Worm (Caenorhabditis elegans) whole organism, early embryonic: Measurements from ENCODE around the gene stn-2.

ENCODE experiments used
- B0310.2 ChIP-seq: sonication (generic microtip); optimal IDR thresholded peaks from 2 replicates; lab custom pipeline; 2016; ENCODE audit warnings: mild to moderate bottlenecking, missing genetic modification characterization, missing compliant biosample characterization
- F13C5.2 ChIP-seq: sonication (generic microtip); optimal IDR thresholded peaks from 2 replicates; lab custom pipeline; 2017; ENCODE audit warnings: mild to moderate bottlenecking, missing genetic modification characterization, inconsistent platforms, missing compliant biosample characterization
- aly-1 ChIP-seq: sonication (generic microtip); optimal IDR thresholded peaks from 2 replicates; lab custom pipeline; 2016; ENCODE audit warnings: missing genetic modification characterization, missing compliant biosample characterization
- ama-1 ChIP-seq: fragments of 150-350 bp; optimal IDR thresholded peaks from 2 replicates; lab custom pipeline; 2014
- ceh-13 ChIP-seq: fragments of 200-800 bp; sonication (Bioruptor generic); optimal IDR thresholded peaks from 2 replicates; lab custom pipeline; 2018; ENCODE audit warnings: mild to moderate bottlenecking, missing genetic modification characterization, missing compliant biosample characterization
- ceh-36 ChIP-seq: sonication (generic microtip); optimal IDR thresholded peaks from 2 replicates; lab custom pipeline; 2016; ENCODE audit warnings: missing genetic modification characterization, inconsistent platforms, missing compliant biosample characterization
- ets-7 ChIP-seq: sonication (generic microtip); optimal IDR thresholded peaks from 2 replicates; lab custom pipeline; 2016; ENCODE audit warnings: missing genotype, missing genetic modification characterization, missing compliant biosample characterization
- flt-1 ChIP-seq: fragments of 200-800 bp; sonication (Bioruptor generic); IDR thresholded peaks from 2 replicates; pipeline ENCODE4 v1.3.6; 2022; ENCODE audit warnings: missing genetic modification characterization, missing compliant biosample characterization
- hmbx-1 ChIP-seq: sonication (generic microtip); optimal IDR thresholded peaks from 2 replicates; lab custom pipeline; 2016; ENCODE audit warnings: mild to moderate bottlenecking, missing genetic modification characterization, missing compliant biosample characterization
- hmg-4 ChIP-seq: fragments of 200-800 bp; sonication (Bioruptor generic); optimal IDR thresholded peaks from 2 replicates; lab custom pipeline; 2018; ENCODE audit warnings: mild to moderate bottlenecking, missing genetic modification characterization, missing compliant biosample characterization
- hnd-1 ChIP-seq: sonication (generic microtip); optimal IDR thresholded peaks from 2 replicates; lab custom pipeline; 2016; ENCODE audit warnings: missing genetic modification characterization, missing compliant biosample characterization
- pes-1 ChIP-seq: fragments of 200-800 bp; sonication (Bioruptor generic); IDR thresholded peaks from 2 replicates; pipeline ENCODE4 v1.3.6; 2022; ENCODE audit warnings: missing genetic modification reagents, missing genetic modification characterization, missing compliant biosample characterization
- scrt-1 ChIP-seq: fragments of 200-800 bp; sonication (Bioruptor generic); IDR thresholded peaks from 2 replicates; pipeline ENCODE4 v1.3.6; 2022; ENCODE audit warnings: missing genetic modification characterization, missing compliant biosample characterization
- sea-1 ChIP-seq: fragments of 200-800 bp; sonication (Bioruptor generic); conservative IDR thresholded peaks from 2 replicates; pipeline ENCODE4 v1.3.6; 2022; ENCODE audit warnings: missing genetic modification characterization, missing compliant biosample characterization
- tbx-11 ChIP-seq: fragments of 200-800 bp; sonication (Bioruptor generic); IDR thresholded peaks from 2 replicates; pipeline ENCODE4 v1.3.6; 2022; ENCODE audit warnings: missing genetic modification characterization, missing compliant biosample characterization
- tbx-37 ChIP-seq: fragments of 200-800 bp; sonication (Bioruptor generic); conservative IDR thresholded peaks from 2 replicates; pipeline ENCODE4 v1.3.6; 2022; ENCODE audit warnings: missing genetic modification reagents, missing genetic modification characterization, missing compliant biosample characterization
- tra-4 ChIP-seq: sonication (generic microtip); optimal IDR thresholded peaks from 2 replicates; lab custom pipeline; 2017; ENCODE audit warnings: missing genetic modification characterization, missing compliant biosample characterization

Gene stn-2

DNA sequence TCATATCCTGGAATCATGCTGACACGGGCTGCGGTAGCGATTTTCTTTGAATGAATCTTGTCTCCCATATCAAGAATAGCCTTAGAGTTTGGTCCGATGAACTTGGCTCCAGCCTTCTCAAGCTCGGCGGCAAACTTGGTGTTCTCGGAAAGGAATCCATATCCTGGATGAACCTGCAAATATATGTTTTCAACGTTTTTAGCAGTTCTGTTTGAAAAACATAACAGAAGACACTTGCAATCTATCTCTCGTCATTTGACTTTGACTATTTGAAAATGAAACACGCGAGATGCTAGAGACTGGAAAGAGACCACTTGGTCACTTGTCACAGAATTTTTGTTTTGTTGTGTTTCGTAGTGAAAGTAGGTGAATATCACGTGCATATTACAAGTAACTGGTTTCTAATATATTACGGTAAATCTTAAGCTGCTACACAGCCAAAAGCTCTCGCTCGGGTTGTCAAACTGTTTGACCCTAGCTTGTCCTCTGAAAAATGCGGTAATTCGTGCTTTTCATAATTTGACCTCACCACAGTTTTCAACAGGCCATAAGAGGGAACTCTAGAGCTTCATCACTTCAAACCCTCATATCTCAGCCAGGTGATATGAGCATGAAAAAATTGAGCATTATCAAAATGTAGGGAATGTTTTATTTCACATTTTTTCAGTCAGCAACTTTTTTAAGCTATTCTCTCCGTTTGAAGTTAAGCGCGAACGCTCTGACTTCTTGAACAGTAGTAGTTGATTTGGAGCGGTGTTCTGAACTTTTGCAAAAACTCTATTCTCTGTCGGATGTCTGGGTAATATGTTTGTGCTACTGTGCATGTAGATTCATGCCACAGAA, 20.6 kb downstream of the stn-2 start:
- TF ChIP-seq hnd-1 (tag; lab: Kevin White, UChicago) (no peak), tbx-37 (no peak), tbx-11 (no peak), tra-4 (tag; lab: Kevin White, UChicago) (no peak), ets-7 (tag; lab: Kevin White, UChicago) (no peak), ama-1 (lab: Kevin White, UChicago) (no peak), flt-1 (GFP tag; lab: Robert Waterston, UW) (no peak), scrt-1 (GFP tag; lab: Robert Waterston, UW) (no peak), hmg-4 (GFP tag; lab: Kevin White, UChicago) (no peak), pes-1 (GFP tag; lab: Robert Waterston, UW) (no peak), sea-1 (no peak), B0310.2 (no peak), ceh-36 (tag; lab: Kevin White, UChicago) (no peak), ceh-13 (GFP tag; lab: Kevin White, UChicago) (no peak)

DNA sequence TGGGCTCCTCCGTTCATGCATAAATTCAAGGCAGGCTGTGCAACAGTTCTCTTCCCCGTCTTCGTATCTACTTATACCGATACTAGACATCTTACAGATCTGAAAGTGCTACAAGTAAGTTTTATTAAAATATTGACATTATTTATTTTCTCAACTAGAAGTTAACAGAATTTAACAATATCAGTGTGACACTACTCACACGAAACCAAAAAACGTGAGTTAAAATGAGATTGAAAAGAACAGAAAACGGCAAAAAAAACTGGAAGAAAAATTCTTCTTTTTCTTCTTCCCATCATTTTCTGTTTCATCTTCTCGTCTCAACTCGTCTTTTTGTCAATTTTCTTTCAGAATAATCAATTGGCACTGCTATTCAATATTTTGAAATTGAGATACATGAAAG, 23.5 kb downstream of the stn-2 start, which contains the start of gene F27D9.12:
F27D9.12 (minus strand) TSS at position 101 of the 400 bp plus-strand sequence.
- TF ChIP-seq ama-1 (lab: Kevin White, UChicago), result no peak
- TF ChIP-seq aly-1 (tag; lab: Kevin White, UChicago), result no peak
- TF ChIP-seq ceh-36 (tag; lab: Kevin White, UChicago), result no peak
- no peak for TF ChIP-seq pes-1 (GFP tag; lab: Robert Waterston, UW)
- TF ChIP-seq tbx-37, result no peak
- no peak for TF ChIP-seq hmbx-1
- TF ChIP-seq tbx-11, result no peak
- no peak for TF ChIP-seq sea-1
- no peak for TF ChIP-seq ets-7 (tag; lab: Kevin White, UChicago)
- TF ChIP-seq ceh-13 (GFP tag; lab: Kevin White, UChicago), result no peak
- TF ChIP-seq hnd-1 (tag; lab: Kevin White, UChicago), result no peak
- TF ChIP-seq flt-1 (GFP tag; lab: Robert Waterston, UW), result no peak

DNA sequence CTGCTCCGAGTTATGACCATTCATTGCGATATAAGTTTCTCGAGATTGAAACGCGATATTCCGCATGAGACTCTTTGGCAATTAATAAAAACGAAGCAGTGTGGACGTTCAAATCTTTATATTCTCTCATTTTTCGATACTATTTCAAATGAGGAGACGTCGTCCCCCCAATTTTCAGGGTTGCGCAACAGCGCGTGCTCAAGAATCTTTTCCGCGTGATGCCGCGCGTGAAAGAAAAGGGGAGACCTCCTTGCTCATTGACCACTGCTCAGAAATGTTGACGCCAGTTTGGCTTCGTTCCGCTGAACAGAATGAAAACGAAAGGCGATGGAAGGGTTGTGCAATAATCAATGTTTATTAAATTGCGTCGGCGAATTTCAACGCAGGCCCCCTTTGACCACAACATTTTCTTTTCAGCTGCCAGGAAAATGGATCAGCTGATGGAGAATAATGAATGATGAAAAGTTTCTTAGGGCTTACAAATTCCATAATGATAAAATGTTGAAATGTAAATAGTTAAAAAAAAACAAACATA, 24.9 kb downstream of the stn-2 start:
- TF ChIP-seq tra-4 (tag; lab: Kevin White, UChicago), result no peak
- no peak for TF ChIP-seq hnd-1 (tag; lab: Kevin White, UChicago)
- peak; percentile 25 for TF ChIP-seq hmg-4 (GFP tag; lab: Kevin White, UChicago)

DNA sequence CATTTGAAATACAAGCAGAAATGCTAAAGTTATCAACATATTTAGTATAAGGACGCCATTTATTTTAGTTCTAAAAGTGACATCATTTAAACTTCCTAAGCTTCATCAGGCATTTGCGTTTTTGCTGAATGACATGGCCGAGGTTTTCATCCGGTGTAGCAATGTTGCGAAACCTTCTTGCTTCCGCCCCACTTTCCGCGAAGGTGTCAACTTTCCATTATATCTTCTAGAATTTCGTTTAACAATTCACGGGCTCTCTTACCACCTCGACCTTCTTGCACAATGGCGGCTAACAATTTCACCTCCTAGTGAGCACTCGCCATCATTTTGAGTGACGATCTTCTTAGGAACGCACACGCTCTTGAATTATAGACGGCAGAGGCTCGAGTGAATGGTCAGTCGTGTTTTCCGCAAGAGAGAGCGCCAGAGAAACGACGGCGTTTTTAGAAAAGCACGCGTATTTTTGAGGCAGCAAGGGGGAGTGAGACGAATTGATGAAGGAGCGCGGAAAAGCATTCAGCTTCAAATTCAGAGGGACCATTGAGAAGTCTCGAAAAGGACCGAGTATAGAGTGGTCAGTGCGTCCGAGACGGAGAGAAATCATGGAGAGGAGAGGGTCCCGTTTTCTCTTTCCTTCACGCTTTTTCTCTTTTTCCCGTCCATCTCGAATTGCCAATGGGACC, 26.6 kb downstream of the stn-2 start:
- TF ChIP-seq hmg-4 (GFP tag; lab: Kevin White, UChicago) (peak; percentile 8), sea-1 (no peak)

DNA sequence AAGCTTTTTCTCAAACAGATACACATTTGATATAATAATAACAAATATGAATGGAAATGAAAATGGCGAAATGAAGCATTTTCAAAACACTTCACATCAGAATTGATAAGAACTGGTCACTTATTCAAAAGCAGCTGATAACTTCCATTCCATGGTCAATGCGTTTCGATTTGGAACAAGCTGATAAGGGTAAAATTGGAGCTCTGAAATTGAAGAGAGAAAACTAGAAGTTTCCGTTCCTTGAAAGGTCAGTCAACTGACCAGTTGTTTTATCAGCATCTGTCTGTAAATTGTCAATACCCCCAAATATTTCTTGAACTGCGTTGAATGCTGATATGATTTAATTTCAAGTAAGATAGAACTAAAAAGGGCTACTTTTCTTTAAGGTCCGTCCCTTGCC, 28.1 kb downstream of the stn-2 start:
- TF ChIP-seq ama-1 (lab: Kevin White, UChicago), result no peak
- no peak for TF ChIP-seq aly-1 (tag; lab: Kevin White, UChicago)
- TF ChIP-seq tra-4 (tag; lab: Kevin White, UChicago), result no peak
- no peak for TF ChIP-seq tbx-11
- no peak for TF ChIP-seq hnd-1 (tag; lab: Kevin White, UChicago)
- no peak for TF ChIP-seq F13C5.2

DNA sequence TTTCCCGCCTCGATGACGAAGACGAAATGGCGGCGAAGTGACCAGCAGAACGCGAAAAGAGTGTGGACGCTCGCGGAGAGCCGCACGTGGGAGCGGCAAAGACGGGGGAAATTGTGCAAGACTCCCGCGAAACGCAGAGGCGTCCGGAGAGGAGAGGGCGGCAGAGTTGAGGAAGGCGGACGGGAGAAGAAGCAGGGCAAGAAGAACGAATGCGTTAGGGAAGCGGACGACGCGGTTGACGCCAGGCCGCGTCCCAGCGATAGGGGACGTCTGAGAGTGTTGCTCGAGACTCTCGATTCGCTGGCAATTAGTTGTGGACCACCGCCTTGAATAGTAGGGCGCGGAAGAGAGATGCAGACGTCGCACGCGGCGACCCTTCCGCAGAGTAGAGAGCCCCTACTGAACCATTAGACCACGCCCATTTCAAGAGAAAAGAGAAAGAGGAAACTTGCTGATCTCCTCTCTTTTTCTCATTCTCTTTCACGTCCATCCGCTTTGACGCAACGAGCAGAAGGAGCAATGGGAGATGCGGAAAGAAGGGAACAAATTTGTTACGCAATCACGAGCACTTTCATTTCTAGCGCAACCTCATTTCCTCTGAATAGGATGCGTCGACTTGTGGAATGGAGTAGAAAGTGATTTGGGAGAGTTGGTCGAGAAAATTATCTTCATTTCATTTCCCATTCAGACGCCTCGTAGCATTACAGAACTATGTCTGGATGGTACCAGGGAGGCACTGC, 29.0 kb downstream of the stn-2 start:
- no peak for TF ChIP-seq sea-1
- no peak for TF ChIP-seq B0310.2
- TF ChIP-seq hmbx-1, result no peak
- peak; percentile 64 for TF ChIP-seq hmg-4 (GFP tag; lab: Kevin White, UChicago)
- 0 out of 2 replicates have a peak, but pooled peaks have one; percentile 15 for TF ChIP-seq tbx-37
- no peak for TF ChIP-seq ama-1 (lab: Kevin White, UChicago)
- peak; percentile 49 for TF ChIP-seq aly-1 (tag; lab: Kevin White, UChicago)

DNA sequence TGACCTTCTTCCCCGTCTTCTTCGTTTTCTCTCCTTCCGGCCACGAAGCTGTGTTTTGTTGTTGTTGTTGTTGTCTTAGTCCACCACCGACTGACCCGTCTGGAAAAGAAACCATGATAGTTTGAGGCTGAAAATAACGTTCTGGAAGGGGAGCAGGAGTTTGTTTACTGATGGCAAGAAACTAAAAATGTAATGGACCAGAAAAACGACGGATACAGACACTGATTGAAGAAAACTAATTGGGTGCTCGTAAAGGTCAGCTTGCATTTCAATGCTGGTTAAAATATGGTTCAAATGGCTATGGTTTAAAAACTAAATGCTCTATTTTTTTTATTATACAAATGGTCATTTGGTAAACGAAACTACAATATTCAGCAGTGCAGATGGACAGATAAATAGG, 35.1 kb downstream of the stn-2 start, which contains the start of gene F26A10.2:
F26A10.2 (minus strand) TSS at position 101 of the 400 bp plus-strand sequence.
- TF ChIP-seq ets-7 (tag; lab: Kevin White, UChicago) (no peak), aly-1 (tag; lab: Kevin White, UChicago) (no peak), ceh-13 (GFP tag; lab: Kevin White, UChicago) (no peak), ceh-36 (tag; lab: Kevin White, UChicago) (no peak), hnd-1 (tag; lab: Kevin White, UChicago) (no peak), scrt-1 (GFP tag; lab: Robert Waterston, UW) (no peak), flt-1 (GFP tag; lab: Robert Waterston, UW) (no peak)
